Fruit fly (Drosophila melanogaster) whole organism, embryonic: ENCODE results near the gene nmo.
A peak's percentile ranks its signal among the peaks of the same experiment; 100 is the strongest.

Source experiments
- BtbVII ChIP-seq: fragments of 200-800 bp; sonication (Bioruptor generic); optimal IDR thresholded peaks from 3 replicates; lab custom pipeline; 2017; ENCODE audit warnings: missing biosample characterization, mild to moderate bottlenecking, missing genetic modification characterization
- C15 ChIP-seq: fragments of 200-800 bp; sonication (Bioruptor generic); IDR thresholded peaks from 3 replicates; pipeline ENCODE4 v1.3.6; 2022; ENCODE audit warnings: missing biosample characterization, missing genetic modification characterization
- CG10543 ChIP-seq: fragments of 200-800 bp; sonication (Bioruptor generic); optimal IDR thresholded peaks from 3 replicates; lab custom pipeline; 2017; ENCODE audit warnings: missing biosample characterization, mild to moderate bottlenecking, missing genetic modification characterization, moderate library complexity
- CG11456 ChIP-seq: fragments of 200-800 bp; sonication (Bioruptor generic); IDR thresholded peaks from 3 replicates; pipeline ENCODE4 v1.3.6; 2022; ENCODE audit warnings: missing biosample characterization, missing genetic modification characterization
- CG11504 ChIP-seq: fragments of 200-800 bp; sonication (Bioruptor generic); optimal IDR thresholded peaks from 3 replicates; lab custom pipeline; 2019; ENCODE audit warnings: missing biosample characterization, mild to moderate bottlenecking, missing genetic modification characterization, moderate library complexity
- CG1233 ChIP-seq: fragments of 200-800 bp; sonication (Bioruptor generic); optimal IDR thresholded peaks from 4 replicates; lab custom pipeline; 2018; ENCODE audit warnings: missing biosample characterization, mild to moderate bottlenecking, missing genetic modification characterization
- CG14014 ChIP-seq: fragments of 200-800 bp; sonication (Bioruptor generic); IDR thresholded peaks from 2 replicates; pipeline ENCODE4 v1.3.6; 2022; ENCODE audit warnings: missing biosample characterization, missing genetic modification characterization
- CG15696 ChIP-seq: fragments of 200-800 bp; sonication (Bioruptor generic); optimal IDR thresholded peaks from 2 replicates; lab custom pipeline; 2019; ENCODE audit warnings: missing biosample characterization, mild to moderate bottlenecking, missing genetic modification characterization, moderate library complexity
- CG1832 ChIP-seq: fragments of 200-800 bp; sonication (Bioruptor generic); optimal IDR thresholded peaks from 2 replicates; lab custom pipeline; 2017; ENCODE audit warnings: missing biosample characterization, mild to moderate bottlenecking, missing genetic modification characterization, inconsistent platforms
- CG2678 ChIP-seq: fragments of 200-800 bp; sonication (Bioruptor generic); optimal IDR thresholded peaks from 3 replicates; lab custom pipeline; 2019; ENCODE audit warnings: missing biosample characterization, mild to moderate bottlenecking, missing genetic modification characterization, moderate library complexity
- CG30431 ChIP-seq: fragments of 200-800 bp; sonication (Bioruptor generic); optimal IDR thresholded peaks from 2 replicates; lab custom pipeline; 2017; ENCODE audit warnings: missing biosample characterization, missing genetic modification characterization
- CG31224 ChIP-seq: fragments of 200-800 bp; sonication (Bioruptor generic); IDR thresholded peaks from 2 replicates; pipeline ENCODE4 v1.3.6; 2022; ENCODE audit warnings: missing biosample characterization, missing genetic modification characterization
- CG32767 ChIP-seq: fragments of 200-800 bp; sonication (Bioruptor generic); IDR thresholded peaks from 2 replicates; pipeline ENCODE4 v1.3.6; 2022; ENCODE audit warnings: missing biosample characterization, missing genetic modification characterization
- CG3995 ChIP-seq: fragments of 200-800 bp; sonication (Bioruptor generic); optimal IDR thresholded peaks from 3 replicates; lab custom pipeline; 2016; ENCODE audit warnings: missing biosample characterization, missing genetic modification characterization
- CG4617 ChIP-seq: fragments of 200-800 bp; sonication (Bioruptor generic); optimal IDR thresholded peaks from 3 replicates; lab custom pipeline; 2016; ENCODE audit warnings: missing biosample characterization, missing genetic modification characterization, borderline replicate concordance
- CG6175 ChIP-seq: fragments of 200-800 bp; sonication (Bioruptor generic); IDR thresholded peaks from 3 replicates; pipeline ENCODE4 v1.3.6; 2022; ENCODE audit warnings: missing biosample characterization, missing genetic modification characterization
- CG6272 ChIP-seq: fragments of 200-800 bp; sonication (Bioruptor generic); IDR thresholded peaks from 2 replicates; pipeline ENCODE4 v1.3.6; 2022; ENCODE audit warnings: missing biosample characterization, missing genetic modification characterization
- CG6813 ChIP-seq: fragments of 200-800 bp; sonication (Bioruptor generic); optimal IDR thresholded peaks from 2 replicates; lab custom pipeline; 2017; ENCODE audit warnings: missing biosample characterization, missing genetic modification characterization, mild to moderate bottlenecking, moderate library complexity, missing genetic modification reagents
- CG7556 ChIP-seq: fragments of 200-800 bp; sonication (Bioruptor generic); optimal IDR thresholded peaks from 2 replicates; lab custom pipeline; 2017; ENCODE audit warnings: missing biosample characterization, mild to moderate bottlenecking, missing genetic modification characterization
- CG8944 ChIP-seq: fragments of 200-800 bp; sonication (Bioruptor generic); optimal IDR thresholded peaks from 3 replicates; lab custom pipeline; 2016; ENCODE audit warnings: missing biosample characterization, missing genetic modification characterization
- CG9215 ChIP-seq: fragments of 200-800 bp; sonication (Bioruptor generic); IDR thresholded peaks from 2 replicates; pipeline ENCODE4 v1.3.6; 2022; ENCODE audit warnings: missing biosample characterization, missing genetic modification characterization
- Ets65A ChIP-seq: fragments of 200-800 bp; sonication (Bioruptor generic); peaks from one replicate; lab custom pipeline; 2016; ENCODE audit warnings: missing biosample characterization, missing genetic modification characterization
- Fer3 ChIP-seq: fragments of 200-800 bp; sonication (Bioruptor generic); optimal IDR thresholded peaks from 2 replicates; lab custom pipeline; 2018; ENCODE audit warnings: missing biosample characterization, mild to moderate bottlenecking, missing genetic modification characterization, moderate library complexity
- GATAe ChIP-seq: fragments of 200-800 bp; sonication (Bioruptor generic); conservative IDR thresholded peaks from 2 replicates; pipeline ENCODE4 v1.3.6; 2022; ENCODE audit warnings: missing biosample characterization, missing genetic modification characterization
- H2.0 ChIP-seq: fragments of 200-800 bp; sonication (Bioruptor generic); IDR thresholded peaks from 2 replicates; pipeline ENCODE4 v1.3.6; 2022; ENCODE audit warnings: missing biosample characterization, missing genetic modification characterization
- HLHmδ ChIP-seq: fragments of 200-800 bp; sonication (Bioruptor generic); optimal IDR thresholded peaks from 2 replicates; lab custom pipeline; 2018; ENCODE audit warnings: missing biosample characterization, mild to moderate bottlenecking, missing genetic modification characterization, moderate library complexity
- Kr ChIP-seq: fragments of 200-800 bp; sonication (Bioruptor generic); optimal IDR thresholded peaks from 2 replicates; lab custom pipeline; 2017; ENCODE audit warnings: missing biosample characterization, mild to moderate bottlenecking, missing genetic modification characterization
- Med ChIP-seq: fragments of 200-800 bp; sonication (Bioruptor generic); peaks from one replicate; lab custom pipeline; 2016; ENCODE audit warnings: missing biosample characterization, missing genetic modification characterization, mild to moderate bottlenecking, inconsistent platforms, moderate library complexity
- Nf-YC ChIP-seq: fragments of 200-800 bp; optimal IDR thresholded peaks from 3 replicates; lab custom pipeline; 2019; ENCODE audit warnings: missing biosample characterization, mild to moderate bottlenecking, missing genetic modification characterization, moderate library complexity
- PHDP ChIP-seq: fragments of 200-800 bp; sonication (Bioruptor generic); optimal IDR thresholded peaks from 3 replicates; lab custom pipeline; 2018; ENCODE audit warnings: missing biosample characterization, mild to moderate bottlenecking, missing genetic modification characterization, moderate library complexity
- Sox102F ChIP-seq: fragments of 200-800 bp; sonication (Bioruptor generic); optimal IDR thresholded peaks from 2 replicates; lab custom pipeline; 2018; ENCODE audit warnings: missing biosample characterization, mild to moderate bottlenecking, missing genetic modification characterization, moderate library complexity
- Usf ChIP-seq: fragments of 200-800 bp; sonication (Bioruptor generic); optimal IDR thresholded peaks from 2 replicates; lab custom pipeline; 2017; ENCODE audit warnings: missing genotype, missing biosample characterization, missing genetic modification characterization
- Xrp1 ChIP-seq: fragments of 200-800 bp; sonication (Bioruptor generic); IDR thresholded peaks from 2 replicates; pipeline ENCODE4 v1.3.6; 2022; ENCODE audit warnings: missing biosample characterization, missing genetic modification characterization
- chif ChIP-seq, 2 experiments: fragments of 200-800 bp; sonication (Bioruptor generic); optimal IDR thresholded peaks; 3 replicates each; lab custom pipeline; 2016; ENCODE audit warnings: missing biosample characterization in 2 of 2, missing genetic modification characterization in 2 of 2
- chinmo ChIP-seq: fragments of 200-800 bp; sonication (Bioruptor generic); IDR thresholded peaks from 4 replicates; pipeline ENCODE4 v1.3.6; 2022; ENCODE audit warnings: missing biosample characterization, missing genetic modification characterization; ENCODE audit not compliant: partially characterized antibody
- dm ChIP-seq: fragments of 200-800 bp; sonication (Bioruptor generic); optimal IDR thresholded peaks from 3 replicates; lab custom pipeline; 2016; ENCODE audit warnings: missing biosample characterization, missing genetic modification characterization
- emc ChIP-seq: fragments of 200-800 bp; sonication (Bioruptor generic); optimal IDR thresholded peaks from 2 replicates; lab custom pipeline; 2016; ENCODE audit warnings: missing biosample characterization, missing genetic modification characterization
- ftz-f1 ChIP-seq: fragments of 200-800 bp; sonication (Bioruptor generic); optimal IDR thresholded peaks from 2 replicates; lab custom pipeline; 2016; ENCODE audit warnings: missing biosample characterization, missing genetic modification characterization
- her ChIP-seq: fragments of 200-800 bp; sonication (Bioruptor generic); optimal IDR thresholded peaks from 2 replicates; lab custom pipeline; 2016; ENCODE audit warnings: missing biosample characterization, missing genetic modification characterization
- insv ChIP-seq, 2 experiments: fragments of 200-800 bp; sonication (Bioruptor generic); optimal IDR thresholded peaks; 3 replicates each; lab custom pipeline; 2016 to 2018; ENCODE audit warnings: missing biosample characterization in 2 of 2, missing genetic modification characterization in 2 of 2
- klu ChIP-seq: fragments of 200-800 bp; sonication (Bioruptor generic); IDR thresholded peaks from 2 replicates; pipeline ENCODE4 v1.3.6; 2022; ENCODE audit warnings: missing biosample characterization, missing genetic modification characterization
- lmd ChIP-seq: fragments of 200-800 bp; sonication (Bioruptor generic); IDR thresholded peaks from 2 replicates; pipeline ENCODE4 v1.3.6; 2022; ENCODE audit warnings: missing biosample characterization, missing genetic modification characterization
- lov ChIP-seq, 2 experiments: fragments of 200-800 bp in 1 of 2; fragments of >200 bp in 1 of 2; sonication (Bioruptor generic) in 1 of 2; IDR thresholded peaks in 1 of 2; optimal IDR thresholded peaks in 1 of 2; 2 replicates in 1 of 2; 3 replicates in 1 of 2; pipeline versions ENCODE4 v1.3.6 to Lab custom; 2017 to 2022; ENCODE audit warnings: missing biosample characterization in 1 of 2, missing genetic modification characterization in 1 of 2
- luna ChIP-seq: fragments of 200-800 bp; sonication (Bioruptor generic); optimal IDR thresholded peaks from 2 replicates; lab custom pipeline; 2016; ENCODE audit warnings: missing biosample characterization, missing genetic modification characterization
- mirr ChIP-seq: fragments of 200-800 bp; sonication (Bioruptor generic); optimal IDR thresholded peaks from 3 replicates; lab custom pipeline; 2018; ENCODE audit warnings: missing biosample characterization, mild to moderate bottlenecking, missing genetic modification characterization
- p53 ChIP-seq: fragments of 200-800 bp; sonication (Bioruptor generic); optimal IDR thresholded peaks from 2 replicates; lab custom pipeline; 2016; ENCODE audit warnings: missing biosample characterization, missing genetic modification characterization
- schlank ChIP-seq: fragments of 200-800 bp; sonication (Bioruptor generic); optimal IDR thresholded peaks from 2 replicates; lab custom pipeline; 2018; ENCODE audit warnings: missing biosample characterization, mild to moderate bottlenecking, missing genetic modification characterization
- sens ChIP-seq: fragments of 200-800 bp; sonication (Bioruptor generic); peaks from one replicate; lab custom pipeline; 2016; ENCODE audit warnings: missing biosample characterization, missing genetic modification characterization
- ssp ChIP-seq: fragments of 200-800 bp; sonication (Bioruptor generic); IDR thresholded peaks from 2 replicates; pipeline ENCODE4 v1.3.6; 2022; ENCODE audit warnings: missing biosample characterization, missing genetic modification characterization
- trem ChIP-seq: fragments of 200-800 bp; optimal IDR thresholded peaks from 3 replicates; lab custom pipeline; 2019; ENCODE audit warnings: missing biosample characterization, mild to moderate bottlenecking, missing genetic modification characterization, moderate library complexity
- vnd ChIP-seq: fragments of 200-800 bp; sonication (Bioruptor generic); IDR thresholded peaks from 3 replicates; pipeline ENCODE4 v1.3.6; 2022; ENCODE audit warnings: missing biosample characterization, missing genetic modification characterization; ENCODE audit not compliant: partially characterized antibody

The nmo gene

dm6 chr3L:7958590-7959180 lies 20.2 kb upstream of the nmo start (continued):
- TF ChIP-seq CG11456, result 0 out of 3 replicates have a peak, but pooled peaks have one; percentile 34
- no peak for TF ChIP-seq CG14014
- TF ChIP-seq schlank (tag; lab: Kevin White, UChicago), result no peak
- no peak for TF ChIP-seq trem (tag; lab: Kevin White, UChicago)
- TF ChIP-seq ftz-f1, result no peak
- TF ChIP-seq p53 (GFP tag; lab: Kevin White, UChicago), result no peak
- TF ChIP-seq CG32767 (GFP tag; lab: Robert Waterston, UW), result no peak
- TF ChIP-seq CG3995 (GFP tag; lab: Kevin White, UChicago), result no peak
- TF ChIP-seq CG8944 (GFP tag; lab: Kevin White, UChicago), result no peak
- no peak for TF ChIP-seq CG7556 (GFP tag; lab: Kevin White, UChicago)
- TF ChIP-seq sens, result no peak
- TF ChIP-seq CG10543 (GFP tag; lab: Kevin White, UChicago), result no peak
- TF ChIP-seq CG6175, result 0 out of 3 replicates have a peak, but pooled peaks have one; percentile 28
- peak; percentile 61 for TF ChIP-seq Ets65A (GFP tag; lab: Kevin White, UChicago)
- no peak for TF ChIP-seq Kr (GFP tag; lab: Kevin White, UChicago)
- TF ChIP-seq Nf-YC (tag; lab: Kevin White, UChicago), result peak; percentile 95
- no peak for TF ChIP-seq CG11504
- no peak for TF ChIP-seq lov (optimal IDR thresholded peaks at IDR 0.05; lab: Kevin White, UChicago)
- no peak for TF ChIP-seq lov (GFP tag; IDR thresholded peaks at IDR 0.05; lab: Robert Waterston, UW)
- TF ChIP-seq CG2678, result no peak
- peak; percentile 12 for TF ChIP-seq mirr (GFP tag; lab: Kevin White, UChicago)
- TF ChIP-seq her (GFP tag; lab: Kevin White, UChicago), result no peak
- no peak for TF ChIP-seq GATAe (GFP tag; lab: Robert Waterston, UW)
- TF ChIP-seq dm, result no peak
- no peak for TF ChIP-seq HLHmδ (GFP tag; lab: Kevin White, UChicago)
- TF ChIP-seq ssp (GFP tag; lab: Robert Waterston, UW), result no peak
- no peak for TF ChIP-seq CG30431 (GFP tag; lab: Kevin White, UChicago)
- no peak for TF ChIP-seq chif (GFP tag; optimal IDR thresholded peaks at IDR 0.05; lab: Kevin White, UChicago)
- TF ChIP-seq H2.0 (GFP tag; lab: Robert Waterston, UW), result no peak
- peak; percentile 41 for TF ChIP-seq CG1832
- TF ChIP-seq lmd (GFP tag; lab: Robert Waterston, UW), result no peak
- no peak for TF ChIP-seq CG31224 (GFP tag; lab: Robert Waterston, UW)
- TF ChIP-seq Usf, result no peak
- no peak for TF ChIP-seq CG1233
- no peak for TF ChIP-seq CG9215
- TF ChIP-seq Sox102F (GFP tag; lab: Kevin White, UChicago), result no peak
- no peak for TF ChIP-seq PHDP (tag; lab: Kevin White, UChicago)
- no peak for TF ChIP-seq CG6813
- TF ChIP-seq Fer3 (tag; lab: Kevin White, UChicago), result no peak
- no peak for TF ChIP-seq CG4617 (GFP tag; lab: Kevin White, UChicago)
- no peak for TF ChIP-seq emc
- no peak for TF ChIP-seq BtbVII (GFP tag; lab: Kevin White, UChicago)
- no peak for TF ChIP-seq chinmo (GFP tag; lab: Robert Waterston, UW)
- no peak for TF ChIP-seq klu (GFP tag; lab: Robert Waterston, UW)
- TF ChIP-seq luna (GFP tag; lab: Kevin White, UChicago), result no peak
- TF ChIP-seq CG6272 (GFP tag; lab: Robert Waterston, UW), result no peak
- no peak for TF ChIP-seq vnd (GFP tag; lab: Robert Waterston, UW)
- no peak for TF ChIP-seq CG15696 (tag; lab: Kevin White, UChicago)
- TF ChIP-seq Med (GFP tag; lab: Kevin White, UChicago), result peak; percentile 23
- TF ChIP-seq C15 (GFP tag; lab: Robert Waterston, UW), result no peak
- TF ChIP-seq Xrp1 (GFP tag; lab: Robert Waterston, UW), result no peak
- TF ChIP-seq insv (GFP tag; optimal IDR thresholded peaks at IDR 0.05; lab: Kevin White, UChicago), result no peak
